Worm (Caenorhabditis elegans): ENCODE results near the gene oac-8.

ce11 chrIV:10616366-10616765 is 32.0 kb downstream of the oac-8 start:
- no peak for TF ChIP-seq unc-39 (tag; optimal IDR thresholded peaks at IDR 0.05)
- TF ChIP-seq ceh-43 (GFP tag; optimal IDR thresholded peaks at IDR 0.05): no peak
- no peak for TF ChIP-seq nhr-2 (tag; optimal IDR thresholded peaks at IDR 0.05)
- TF ChIP-seq nhr-28 (tag; optimal IDR thresholded peaks at IDR 0.05): no peak
- no peak for TF ChIP-seq pha-4 (tag; optimal IDR thresholded peaks at IDR 0.05)
- TF ChIP-seq nhr-76 (tag; optimal IDR thresholded peaks at IDR 0.05): no peak
- TF ChIP-seq unc-62 (GFP tag; optimal IDR thresholded peaks at IDR 0.05): no peak
- no peak for TF ChIP-seq ces-1 (GFP tag; optimal IDR thresholded peaks at IDR 0.05)
- TF ChIP-seq nhr-237 (tag; optimal IDR thresholded peaks at IDR 0.05): no peak
- TF ChIP-seq mls-2 (tag; optimal IDR thresholded peaks at IDR 0.05): no peak
